Worm (Caenorhabditis elegans) whole organism, L4 larva: ENCODE results near the gene zif-1.
A peak's percentile ranks its signal among the peaks of the same experiment; 100 is the strongest.

Source experiments
- F26F4.8 ChIP-seq: fragments of 200-800 bp; sonication (Bioruptor generic); conservative IDR thresholded peaks from 2 replicates; pipeline ENCODE4 v1.3.6; 2022; ENCODE audit warnings: missing genetic modification characterization, missing compliant biosample characterization
- Y105C5A.15 ChIP-seq: fragments of 200-800 bp; sonication (Bioruptor generic); IDR thresholded peaks from 2 replicates; pipeline ENCODE4 v1.3.6; 2022; ENCODE audit warnings: missing genetic modification characterization, missing compliant biosample characterization
- ZK337.2 ChIP-seq: fragments of 200-800 bp; sonication (Bioruptor generic); IDR thresholded peaks from 2 replicates; pipeline ENCODE4 v1.3.6; 2022; ENCODE audit warnings: missing genetic modification reagents, missing genetic modification characterization, missing compliant biosample characterization
- aha-1 ChIP-seq: fragments of 150-350 bp; peaks from one replicate; lab custom pipeline; 2014; ENCODE audit warnings: missing biosample characterization, missing genetic modification characterization
- arid-1 ChIP-seq: fragments of 200-800 bp; sonication (Bioruptor generic); conservative IDR thresholded peaks from 2 replicates; pipeline ENCODE4 v1.3.6; 2022; ENCODE audit warnings: missing genetic modification reagents, missing genetic modification characterization, missing compliant biosample characterization
- cey-2 ChIP-seq: sonication (generic microtip); optimal IDR thresholded peaks from 3 replicates; lab custom pipeline; 2017; ENCODE audit warnings: missing genetic modification characterization, mild to moderate bottlenecking, missing compliant biosample characterization, antibody characterized with exemption, borderline replicate concordance; ENCODE audit not compliant: insufficient read depth
- daf-8 ChIP-seq: fragments of 200-800 bp; sonication (Bioruptor generic); IDR thresholded peaks from 2 replicates; pipeline ENCODE4 v1.3.6; 2022; ENCODE audit warnings: missing genetic modification characterization, missing compliant biosample characterization
- dmd-6 ChIP-seq: fragments of 200-800 bp; sonication (Bioruptor generic); IDR thresholded peaks from 2 replicates; pipeline ENCODE4 v1.3.6; 2022; ENCODE audit warnings: missing genetic modification reagents, missing genetic modification characterization, missing compliant biosample characterization
- dve-1 ChIP-seq: sonication (generic microtip); optimal IDR thresholded peaks from 2 replicates; lab custom pipeline; 2017; ENCODE audit warnings: antibody characterized with exemption, mild to moderate bottlenecking, missing genetic modification characterization, missing compliant biosample characterization; ENCODE audit not compliant: insufficient read depth
- fkh-10 ChIP-seq: fragments of 150-350 bp; optimal IDR thresholded peaks from 2 replicates; lab custom pipeline; 2014; ENCODE audit warnings: missing biosample characterization, missing genetic modification reagents, missing genetic modification characterization
- hlh-11 ChIP-seq: fragments of 200-800 bp; sonication (Bioruptor generic); optimal IDR thresholded peaks from 2 replicates; lab custom pipeline; 2018; ENCODE audit warnings: mild to moderate bottlenecking, missing genetic modification characterization, missing compliant biosample characterization
- hlh-30 ChIP-seq: sonication (generic microtip); optimal IDR thresholded peaks from 2 replicates; lab custom pipeline; 2017; ENCODE audit warnings: antibody characterized with exemption, mild to moderate bottlenecking, missing genetic modification characterization, missing compliant biosample characterization; ENCODE audit not compliant: insufficient read depth
- lim-7 ChIP-seq: fragments of 200-800 bp; sonication (Bioruptor generic); IDR thresholded peaks from 2 replicates; pipeline ENCODE4 v1.3.6; 2022; ENCODE audit warnings: missing genetic modification characterization, missing compliant biosample characterization
- lin-1 ChIP-seq: fragments of 200-800 bp; sonication (Bioruptor generic); IDR thresholded peaks from 2 replicates; pipeline ENCODE4 v1.3.6; 2022; ENCODE audit warnings: missing genetic modification reagents, missing genetic modification characterization, missing compliant biosample characterization
- lin-13 ChIP-seq: fragments of 150-350 bp; optimal IDR thresholded peaks from 2 replicates; lab custom pipeline; 2014; ENCODE audit warnings: missing biosample characterization, missing genetic modification reagents, missing genetic modification characterization
- lin-38 ChIP-seq: fragments of 200-800 bp; sonication (Bioruptor generic); IDR thresholded peaks from 2 replicates; pipeline ENCODE4 v1.3.6; 2022; ENCODE audit warnings: missing genetic modification reagents, missing genetic modification characterization, missing compliant biosample characterization
- lsy-2 ChIP-seq, 2 experiments: fragments of 150-350 bp in 1 of 2; sonication (generic microtip) in 1 of 2; optimal IDR thresholded peaks; 2 replicates each; lab custom pipeline; 2014 to 2017; ENCODE audit warnings: missing biosample characterization in 2 of 2, missing genetic modification characterization in 2 of 2
- madf-5 ChIP-seq, 2 experiments: fragments of 200-800 bp; sonication (Bioruptor generic); IDR thresholded peaks; 2 replicates each; pipeline ENCODE4 v1.3.6; 2022; ENCODE audit warnings: missing compliant biosample characterization in 2 of 2, missing genetic modification characterization in 2 of 2
- madf-9 ChIP-seq: fragments of 200-800 bp; sonication (Bioruptor generic); conservative IDR thresholded peaks from 2 replicates; pipeline ENCODE4 v1.3.6; 2022; ENCODE audit warnings: missing genetic modification reagents, missing genetic modification characterization, missing compliant biosample characterization
- mdl-1 ChIP-seq, 2 experiments: fragments of 150-350 bp in 1 of 2; sonication (generic microtip) in 1 of 2; optimal IDR thresholded peaks; 2 replicates each; lab custom pipeline; 2014 to 2017; ENCODE audit warnings: missing biosample characterization in 2 of 2, missing genetic modification characterization in 2 of 2
- mep-1 ChIP-seq: fragments of 150-350 bp; sonication (generic microtip); optimal IDR thresholded peaks from 3 replicates; lab custom pipeline; 2014; ENCODE audit warnings: missing biosample characterization, missing genetic modification characterization
- mxl-3 ChIP-seq: fragments of 200-800 bp; sonication (Bioruptor generic); optimal IDR thresholded peaks from 2 replicates; lab custom pipeline; 2018; ENCODE audit warnings: mild to moderate bottlenecking, missing genetic modification characterization, missing compliant biosample characterization
- nhr-10 ChIP-seq: fragments of 150-350 bp; optimal IDR thresholded peaks from 2 replicates; lab custom pipeline; 2014; ENCODE audit warnings: missing biosample characterization, missing genetic modification characterization
- nhr-102 ChIP-seq: sonication (generic microtip); optimal IDR thresholded peaks from 2 replicates; lab custom pipeline; 2016; ENCODE audit warnings: mild to moderate bottlenecking, missing genetic modification characterization, moderate library complexity, missing compliant biosample characterization
- nhr-28 ChIP-seq: fragments of 150-350 bp; optimal IDR thresholded peaks from 2 replicates; lab custom pipeline; 2014; ENCODE audit warnings: missing biosample characterization, missing genetic modification characterization
- nhr-48 ChIP-seq: sonication (generic microtip); optimal IDR thresholded peaks from 2 replicates; lab custom pipeline; 2016; ENCODE audit warnings: mild to moderate bottlenecking, missing genetic modification characterization, missing compliant biosample characterization
- pqm-1 ChIP-seq: sonication (generic microtip); optimal IDR thresholded peaks from 2 replicates; lab custom pipeline; 2017; ENCODE audit warnings: missing biosample characterization, missing genetic modification characterization
- rbr-2 ChIP-seq: sonication (generic microtip); optimal IDR thresholded peaks from 2 replicates; lab custom pipeline; 2016; ENCODE audit warnings: missing genotype, missing genetic modification characterization, missing compliant biosample characterization
- saeg-2 ChIP-seq: fragments of 200-800 bp; sonication (Bioruptor generic); IDR thresholded peaks from 2 replicates; pipeline ENCODE4 v1.3.6; 2022; ENCODE audit warnings: missing genetic modification reagents, missing genetic modification characterization, missing compliant biosample characterization
- sdz-12 ChIP-seq: fragments of 200-800 bp; sonication (Bioruptor generic); optimal IDR thresholded peaks from 2 replicates; lab custom pipeline; 2018; ENCODE audit warnings: mild to moderate bottlenecking, missing genetic modification characterization, missing compliant biosample characterization
- spr-1 ChIP-seq: sonication (generic microtip); optimal IDR thresholded peaks from 2 replicates; lab custom pipeline; 2016; ENCODE audit warnings: mild to moderate bottlenecking, missing genetic modification characterization, missing compliant biosample characterization
- tag-97 ChIP-seq: fragments of 200-800 bp; sonication (Bioruptor generic); IDR thresholded peaks from 2 replicates; pipeline ENCODE4 v1.3.6; 2022; ENCODE audit warnings: missing genetic modification characterization, missing compliant biosample characterization
- unc-62 ChIP-seq, 3 experiments: fragments of 150-350 bp in 1 of 3; sonication (generic microtip); optimal IDR thresholded peaks in 2 of 3; peaks in 1 of 3; 1 replicate in 1 of 3; 2 replicates in 2 of 3; lab custom pipeline; 2014 to 2017; ENCODE audit warnings: missing biosample characterization in 3 of 3, missing genetic modification characterization in 3 of 3, missing genetic modification reagents in 3 of 3, missing genotype in 1 of 3
- zag-1 ChIP-seq: fragments of 150-350 bp; optimal IDR thresholded peaks from 2 replicates; lab custom pipeline; 2014; ENCODE audit warnings: missing biosample characterization, missing genetic modification characterization
- zfp-3 ChIP-seq: fragments of 200-800 bp; sonication (Bioruptor generic); conservative IDR thresholded peaks from 2 replicates; pipeline ENCODE4 v1.3.6; 2022; ENCODE audit warnings: missing genetic modification reagents, missing genetic modification characterization, missing compliant biosample characterization
- zip-11 ChIP-seq: fragments of 200-800 bp; sonication (Bioruptor generic); IDR thresholded peaks from 2 replicates; pipeline ENCODE4 v1.3.6; 2022; ENCODE audit warnings: missing genetic modification characterization, missing compliant biosample characterization
- zip-2 ChIP-seq: fragments of 150-350 bp; optimal IDR thresholded peaks from 2 replicates; lab custom pipeline; 2014; ENCODE audit warnings: missing biosample characterization, missing genetic modification characterization
- ztf-11 ChIP-seq: fragments of 150-350 bp; optimal IDR thresholded peaks from 2 replicates; lab custom pipeline; 2014; ENCODE audit warnings: missing biosample characterization, missing genetic modification characterization

Gene zif-1

ce11 chrIII:8985461-8985860, 17.1 kb upstream of the zif-1 start:
- TF ChIP-seq madf-5 (GFP tag; IDR thresholded peaks at IDR 0.05; lab: Robert Waterston, UW) (no peak), mep-1 (tag; lab: Kevin White, UChicago) (no peak), nhr-28 (tag; lab: Kevin White, UChicago) (no peak), lim-7 (no peak), lin-38 (GFP tag; lab: Robert Waterston, UW) (no peak), dmd-6 (GFP tag; lab: Robert Waterston, UW) (no peak), aha-1 (no peak)

ce11 chrIII:8985965-8986364, 16.6 kb upstream of the zif-1 start:
- TF ChIP-seq pqm-1 (peak; percentile 50), zip-11 (no peak), dve-1 (peak; percentile 39), hlh-11 (tag; lab: Kevin White, UChicago) (peak; percentile 75), nhr-28 (tag; lab: Kevin White, UChicago) (peak; percentile 69), rbr-2 (tag; lab: Kevin White, UChicago) (no peak), zfp-3 (GFP tag; lab: Robert Waterston, UW) (no peak), mxl-3 (GFP tag; lab: Kevin White, UChicago) (peak; percentile 3), hlh-30 (tag; lab: Kevin White, UChicago) (peak; percentile 76), tag-97 (GFP tag; lab: Robert Waterston, UW) (no peak), mdl-1 (tag; optimal IDR thresholded peaks at IDR 0.05; lab: Kevin White, UChicago) (peak in 1 of 2 experiments; percentile 61), dmd-6 (GFP tag; lab: Robert Waterston, UW) (peak; percentile 27; the same call in 1 of the 2 replicates), unc-62 (GFP tag; optimal IDR thresholded peaks at IDR 0.05 in 1 of 2; lab: Kevin White, UChicago) (peak in 1 of 2 experiments; percentile 86), unc-62 (tag; optimal IDR thresholded peaks at IDR 0.05; lab: Kevin White, UChicago) (no peak), nhr-48 (peak; percentile 22), lsy-2 (tag; optimal IDR thresholded peaks at IDR 0.05; lab: Kevin White, UChicago) (peak in 1 of 2 experiments; percentile 20)

- TF ChIP-seq ztf-11 (tag; lab: Kevin White, UChicago) (no peak), mep-1 (tag; lab: Kevin White, UChicago) (peak; percentile 21), Y105C5A.15 (GFP tag; lab: Robert Waterston, UW) (no peak), mxl-3 (GFP tag; lab: Kevin White, UChicago) (peak; percentile 78), hlh-30 (tag; lab: Kevin White, UChicago) (peak; percentile 70), zip-2 (tag; lab: Kevin White, UChicago) (no peak), dve-1 (peak; percentile 69), arid-1 (no peak), unc-62 (GFP tag; optimal IDR thresholded peaks at IDR 0.05 in 1 of 2; lab: Kevin White, UChicago) (peak in 1 of 2 experiments; percentile 8), unc-62 (tag; optimal IDR thresholded peaks at IDR 0.05; lab: Kevin White, UChicago) (no peak), hlh-11 (tag; lab: Kevin White, UChicago) (peak; percentile 76), nhr-28 (tag; lab: Kevin White, UChicago) (peak; percentile 49), lsy-2 (tag; optimal IDR thresholded peaks at IDR 0.05; lab: Kevin White, UChicago) (peak; percentile 14 to 54), ZK337.2 (no peak), spr-1 (tag; lab: Kevin White, UChicago) (no peak), nhr-48 (peak; percentile 63), nhr-102 (tag; lab: Kevin White, UChicago) (no peak), nhr-10 (tag; lab: Kevin White, UChicago) (no peak), zag-1 (tag; lab: Kevin White, UChicago) (no peak), lin-13 (GFP tag; lab: Kevin White, UChicago) (no peak), sdz-12 (no peak), daf-8 (GFP tag; lab: Robert Waterston, UW) (no peak), mdl-1 (tag; optimal IDR thresholded peaks at IDR 0.05; lab: Kevin White, UChicago) (peak; percentile 42 to 75), cey-2 (tag; lab: Kevin White, UChicago) (peak; percentile 70)
Observed at ce11 chrIII:8986872-8987271, 15.7 kb upstream of the zif-1 start.

- no peak for TF ChIP-seq zip-2 (tag; lab: Kevin White, UChicago)
- TF ChIP-seq madf-9 (GFP tag; lab: Robert Waterston, UW) = no peak
- TF ChIP-seq fkh-10 (GFP tag; lab: Kevin White, UChicago) = no peak
- no peak for TF ChIP-seq zip-11
- no peak for TF ChIP-seq saeg-2 (GFP tag; lab: Robert Waterston, UW)
- TF ChIP-seq F26F4.8 (GFP tag; lab: Robert Waterston, UW) = no peak
- no peak for TF ChIP-seq lin-1 (GFP tag; lab: Robert Waterston, UW)
Observed at ce11 chrIII:8988061-8988460, 14.5 kb upstream of the zif-1 start.
